Fruit fly (Drosophila melanogaster) whole organism, embryonic: ENCODE data around the gene CIA30.

Source experiments
- CG10366 ChIP-seq: fragments of 200-800 bp; sonication (Bioruptor generic); IDR thresholded peaks from 2 replicates; pipeline ENCODE4 v1.3.6; 2022; ENCODE audit warnings: missing biosample characterization, missing genetic modification characterization
- CG11504 ChIP-seq: fragments of 200-800 bp; sonication (Bioruptor generic); optimal IDR thresholded peaks from 3 replicates; lab custom pipeline; 2019; ENCODE audit warnings: missing biosample characterization, mild to moderate bottlenecking, missing genetic modification characterization, moderate library complexity
- CG12219 ChIP-seq: fragments of 200-800 bp; sonication (Bioruptor generic); optimal IDR thresholded peaks from 3 replicates; lab custom pipeline; 2018; ENCODE audit warnings: missing biosample characterization, mild to moderate bottlenecking, missing genetic modification characterization
- CG15479 ChIP-seq: fragments of 200-800 bp; sonication (Bioruptor generic); optimal IDR thresholded peaks from 3 replicates; lab custom pipeline; 2019; ENCODE audit warnings: missing biosample characterization, mild to moderate bottlenecking, missing genetic modification characterization, moderate library complexity
- CG1792 ChIP-seq: fragments of 200-800 bp; sonication (Bioruptor generic); optimal IDR thresholded peaks from 2 replicates; lab custom pipeline; 2016; ENCODE audit warnings: missing biosample characterization, missing genetic modification characterization
- CG18599 ChIP-seq: fragments of 200-800 bp; sonication (Bioruptor generic); optimal IDR thresholded peaks from 3 replicates; lab custom pipeline; 2017; ENCODE audit warnings: missing biosample characterization, missing genetic modification characterization, mild to moderate bottlenecking, moderate library complexity, missing genetic modification reagents
- CG2678 ChIP-seq: fragments of 200-800 bp; sonication (Bioruptor generic); optimal IDR thresholded peaks from 3 replicates; lab custom pipeline; 2019; ENCODE audit warnings: missing biosample characterization, mild to moderate bottlenecking, missing genetic modification characterization, moderate library complexity
- CG2712 ChIP-seq: fragments of 200-800 bp; optimal IDR thresholded peaks from 3 replicates; lab custom pipeline; 2019; ENCODE audit warnings: missing biosample characterization, mild to moderate bottlenecking, missing genetic modification characterization, moderate library complexity
- CG2875 ChIP-seq: fragments of 200-800 bp; sonication (Bioruptor generic); optimal IDR thresholded peaks from 2 replicates; lab custom pipeline; 2017; ENCODE audit warnings: missing biosample characterization, mild to moderate bottlenecking, missing genetic modification characterization, missing genetic modification reagents
- CG32532 ChIP-seq: fragments of 200-800 bp; sonication (Bioruptor generic); IDR thresholded peaks from 2 replicates; pipeline ENCODE4 v1.3.6; 2022; ENCODE audit warnings: missing biosample characterization, missing genetic modification characterization
- CG3281 ChIP-seq: fragments of 200-800 bp; sonication (Bioruptor generic); optimal IDR thresholded peaks from 3 replicates; lab custom pipeline; 2017; ENCODE audit warnings: missing biosample characterization, mild to moderate bottlenecking, missing genetic modification characterization
- CG7839 ChIP-seq: fragments of 200-800 bp; sonication (Bioruptor generic); optimal IDR thresholded peaks from 3 replicates; lab custom pipeline; 2018; ENCODE audit warnings: missing biosample characterization, mild to moderate bottlenecking, missing genetic modification characterization, moderate library complexity
- CG8089 ChIP-seq: fragments of 200-800 bp; sonication (Bioruptor generic); optimal IDR thresholded peaks from 3 replicates; lab custom pipeline; 2016; ENCODE audit warnings: missing biosample characterization, missing genetic modification characterization
- CG8290 ChIP-seq, 3 experiments: fragments of 200-800 bp; sonication (Bioruptor generic); optimal IDR thresholded peaks; 2 replicates each; lab custom pipeline; 2016 to 2019; ENCODE audit warnings: missing biosample characterization in 3 of 3, missing genetic modification characterization in 3 of 3, mild to moderate bottlenecking in 2 of 3, moderate library complexity in 1 of 3
- CG9932 ChIP-seq: fragments of 200-800 bp; sonication (Bioruptor generic); IDR thresholded peaks from 2 replicates; pipeline ENCODE4 v1.3.6; 2022; ENCODE audit warnings: missing biosample characterization, missing genetic modification characterization
- ERR ChIP-seq: fragments of 200-800 bp; sonication (Bioruptor generic); optimal IDR thresholded peaks from 2 replicates; lab custom pipeline; 2016; ENCODE audit warnings: missing biosample characterization, missing genetic modification characterization
- Ets97D ChIP-seq: fragments of 200-800 bp; sonication (Bioruptor generic); optimal IDR thresholded peaks from 3 replicates; lab custom pipeline; 2016; ENCODE audit warnings: missing biosample characterization, missing genetic modification characterization
- Fer1 ChIP-seq: fragments of 200-800 bp; sonication (Bioruptor generic); optimal IDR thresholded peaks from 2 replicates; lab custom pipeline; 2017; ENCODE audit warnings: missing biosample characterization, mild to moderate bottlenecking, missing genetic modification characterization
- Fer3 ChIP-seq: fragments of 200-800 bp; sonication (Bioruptor generic); optimal IDR thresholded peaks from 2 replicates; lab custom pipeline; 2018; ENCODE audit warnings: missing biosample characterization, mild to moderate bottlenecking, missing genetic modification characterization, moderate library complexity
- Hr3 ChIP-seq: fragments of 200-800 bp; sonication (Bioruptor generic); optimal IDR thresholded peaks from 3 replicates; lab custom pipeline; 2016; ENCODE audit warnings: missing biosample characterization, missing genetic modification characterization
- Hsf ChIP-seq: fragments of 200-800 bp; sonication (Bioruptor generic); optimal IDR thresholded peaks from 3 replicates; lab custom pipeline; 2016; ENCODE audit warnings: missing biosample characterization, missing genetic modification characterization
- MBD-R2 ChIP-seq: fragments of 200-800 bp; sonication (Bioruptor generic); IDR thresholded peaks from 2 replicates; pipeline ENCODE4 v1.3.6; 2022; ENCODE audit warnings: missing biosample characterization, missing genetic modification characterization
- Meics ChIP-seq: fragments of 200-800 bp; sonication (Bioruptor generic); optimal IDR thresholded peaks from 2 replicates; lab custom pipeline; 2017; ENCODE audit warnings: missing biosample characterization, mild to moderate bottlenecking, missing genetic modification characterization
- NC2α ChIP-seq: fragments of 200-800 bp; sonication (Bioruptor generic); optimal IDR thresholded peaks from 2 replicates; lab custom pipeline; 2016; ENCODE audit warnings: missing biosample characterization, missing genetic modification characterization
- NFAT ChIP-seq: fragments of 200-800 bp; sonication (Bioruptor generic); IDR thresholded peaks from 2 replicates; pipeline ENCODE4 v1.3.6; 2022; ENCODE audit warnings: missing biosample characterization, missing genetic modification characterization
- Nf-YA ChIP-seq: fragments of 200-800 bp; sonication (Bioruptor generic); IDR thresholded peaks from 2 replicates; pipeline ENCODE4 v1.3.6; 2022; ENCODE audit warnings: missing biosample characterization, missing genetic modification characterization
- Nf-YB ChIP-seq: fragments of 200-800 bp; sonication (Bioruptor generic); optimal IDR thresholded peaks from 3 replicates; lab custom pipeline; 2019; ENCODE audit warnings: missing biosample characterization, mild to moderate bottlenecking, missing genetic modification characterization, moderate library complexity
- Nf-YC ChIP-seq: fragments of 200-800 bp; optimal IDR thresholded peaks from 3 replicates; lab custom pipeline; 2019; ENCODE audit warnings: missing biosample characterization, mild to moderate bottlenecking, missing genetic modification characterization, moderate library complexity
- Rfx ChIP-seq: fragments of 200-800 bp; sonication (Bioruptor generic); IDR thresholded peaks from 2 replicates; pipeline ENCODE4 v1.3.6; 2022; ENCODE audit warnings: missing biosample characterization, missing genetic modification characterization
- Trl ChIP-seq, 3 experiments: fragments of >200 bp in 2 of 3; fragments of 200-800 bp in 1 of 3; sonication (Bioruptor generic) in 1 of 3; optimal IDR thresholded peaks; 2 replicates in 1 of 3; 3 replicates in 2 of 3; lab custom pipeline; 2016 to 2017; ENCODE audit warnings: missing biosample characterization in 1 of 3, missing genetic modification characterization in 1 of 3
- corto ChIP-seq: fragments of 200-800 bp; sonication (Bioruptor generic); optimal IDR thresholded peaks from 2 replicates; lab custom pipeline; 2016; ENCODE audit warnings: missing biosample characterization, mild to moderate bottlenecking, missing genetic modification characterization, moderate library complexity
- danr ChIP-seq: fragments of 200-800 bp; sonication (Bioruptor generic); IDR thresholded peaks from 2 replicates; pipeline ENCODE4 v1.3.6; 2022; ENCODE audit warnings: missing biosample characterization, missing genetic modification characterization
- dimm ChIP-seq: fragments of 200-800 bp; sonication (Bioruptor generic); IDR thresholded peaks from 2 replicates; pipeline ENCODE4 v1.3.6; 2022; ENCODE audit warnings: missing biosample characterization, missing genetic modification characterization
- exex ChIP-seq: fragments of 200-800 bp; sonication (Bioruptor generic); optimal IDR thresholded peaks from 4 replicates; lab custom pipeline; 2018; ENCODE audit warnings: missing biosample characterization, mild to moderate bottlenecking, missing genetic modification characterization, moderate library complexity
- fd64A ChIP-seq: fragments of 200-800 bp; sonication (Bioruptor generic); optimal IDR thresholded peaks from 3 replicates; lab custom pipeline; 2018; ENCODE audit warnings: missing biosample characterization, mild to moderate bottlenecking, missing genetic modification characterization
- gem ChIP-seq: fragments of 200-800 bp; sonication (Bioruptor generic); optimal IDR thresholded peaks from 2 replicates; lab custom pipeline; 2019; ENCODE audit warnings: missing biosample characterization, mild to moderate bottlenecking, missing genetic modification characterization, moderate library complexity
- grau ChIP-seq: fragments of 200-800 bp; optimal IDR thresholded peaks from 3 replicates; lab custom pipeline; 2019; ENCODE audit warnings: missing biosample characterization, mild to moderate bottlenecking, missing genetic modification characterization, moderate library complexity
- jing ChIP-seq: fragments of 200-800 bp; sonication (Bioruptor generic); optimal IDR thresholded peaks from 2 replicates; lab custom pipeline; 2018; ENCODE audit warnings: missing biosample characterization, mild to moderate bottlenecking, missing genetic modification characterization
- kay ChIP-seq: fragments of 200-800 bp; sonication (Bioruptor generic); optimal IDR thresholded peaks from 2 replicates; lab custom pipeline; 2016; ENCODE audit warnings: missing biosample characterization, missing genetic modification characterization
- mirr ChIP-seq: fragments of 200-800 bp; sonication (Bioruptor generic); optimal IDR thresholded peaks from 3 replicates; lab custom pipeline; 2018; ENCODE audit warnings: missing biosample characterization, mild to moderate bottlenecking, missing genetic modification characterization
- row ChIP-seq: fragments of 200-800 bp; sonication (Bioruptor generic); IDR thresholded peaks from 3 replicates; pipeline ENCODE4 v1.3.6; 2022; ENCODE audit warnings: missing biosample characterization, missing genetic modification characterization
- scrt ChIP-seq: fragments of 200-800 bp; sonication (Bioruptor generic); optimal IDR thresholded peaks from 2 replicates; lab custom pipeline; 2018; ENCODE audit warnings: missing biosample characterization, mild to moderate bottlenecking, missing genetic modification characterization, moderate library complexity
- sd ChIP-seq: fragments of 200-800 bp; sonication (Bioruptor generic); optimal IDR thresholded peaks from 3 replicates; lab custom pipeline; 2018; ENCODE audit warnings: missing biosample characterization, mild to moderate bottlenecking, missing genetic modification characterization, moderate library complexity
- seq ChIP-seq: fragments of 200-800 bp; sonication (Bioruptor generic); IDR thresholded peaks from 2 replicates; pipeline ENCODE4 v1.3.6; 2022; ENCODE audit warnings: missing biosample characterization, missing genetic modification characterization
- slbo ChIP-seq: fragments of 200-800 bp; sonication (Bioruptor generic); IDR thresholded peaks from 2 replicates; pipeline ENCODE4 v1.3.6; 2022; ENCODE audit warnings: missing biosample characterization, missing genetic modification characterization
- sug ChIP-seq: fragments of 200-800 bp; optimal IDR thresholded peaks from 2 replicates; lab custom pipeline; 2019; ENCODE audit warnings: missing biosample characterization, mild to moderate bottlenecking, missing genetic modification characterization, moderate library complexity
- tio ChIP-seq: fragments of 200-800 bp; sonication (Bioruptor generic); optimal IDR thresholded peaks from 2 replicates; lab custom pipeline; 2017; ENCODE audit warnings: missing biosample characterization, missing genetic modification characterization, inconsistent platforms

Gene CIA30

DNA sequence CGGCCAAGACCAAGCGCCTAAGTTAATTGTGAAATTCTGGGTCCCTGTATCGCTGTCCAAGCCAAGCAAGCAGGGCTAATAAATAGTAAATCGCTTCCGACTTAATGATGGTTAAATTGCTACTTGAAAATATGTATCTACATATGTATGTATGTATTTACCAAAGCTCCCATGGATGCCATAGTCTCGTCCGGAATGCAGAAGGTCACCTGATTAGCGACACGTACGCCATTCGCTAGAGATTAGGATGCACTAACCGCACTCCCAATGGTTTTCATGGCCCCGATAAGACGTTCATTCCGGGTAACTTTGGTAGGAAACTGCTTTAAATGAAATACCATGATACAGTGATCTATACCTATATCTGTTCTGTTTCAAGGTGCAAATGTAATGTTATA lies 22.0 kb downstream of the CIA30 start:
- no peak for TF ChIP-seq Fer3 (tag; lab: Kevin White, UChicago)
- no peak for TF ChIP-seq Hsf
- TF ChIP-seq sd (tag; lab: Kevin White, UChicago): peak; percentile 52
- TF ChIP-seq CG2875: no peak
- TF ChIP-seq Hr3: no peak
- no peak for TF ChIP-seq CG2712 (tag; lab: Kevin White, UChicago)
- peak; percentile 69 for TF ChIP-seq Nf-YC (tag; lab: Kevin White, UChicago)
- peak; percentile 59 for TF ChIP-seq Nf-YB (GFP tag; lab: Kevin White, UChicago)
- TF ChIP-seq tio (GFP tag; lab: Kevin White, UChicago): no peak
- TF ChIP-seq, all 482 proteins: peak for 3

DNA sequence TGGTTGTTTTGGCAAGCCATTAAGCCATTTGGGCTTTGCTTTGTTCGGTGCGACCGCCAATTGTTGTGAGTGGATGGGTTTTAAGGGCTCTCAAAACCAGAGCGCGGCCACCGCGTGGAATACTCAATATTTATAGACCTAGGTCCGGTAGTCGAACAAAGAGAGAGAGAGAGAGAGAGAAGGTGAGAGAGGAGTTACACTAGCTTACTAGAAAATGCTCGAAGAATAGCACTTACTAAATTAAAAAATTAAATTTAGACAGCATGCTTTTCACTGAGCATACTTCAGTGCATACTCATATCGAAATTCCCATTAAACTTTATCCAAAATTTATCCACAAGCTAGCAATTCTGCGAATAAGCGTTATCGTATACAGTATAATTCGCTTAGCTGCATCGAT lies 23.3 kb downstream of the CIA30 start:
- TF ChIP-seq Meics (GFP tag; lab: Kevin White, UChicago) (peak; percentile 1), CG32532 (peak; percentile 49; the same call in 1 of the 2 replicates), CG7839 (no peak), CG18599 (GFP tag; lab: Kevin White, UChicago) (no peak), gem (peak; percentile 11), NFAT (GFP tag; lab: Robert Waterston, UW) (0 out of 2 replicates have a peak, but pooled peaks have one; percentile 25), Trl (optimal IDR thresholded peaks at IDR 0.05; lab: Kevin White, UChicago) (peak; percentile 28 to 57), Trl (GFP tag; optimal IDR thresholded peaks at IDR 0.05; lab: Kevin White, UChicago) (no peak), CG2678 (tag; lab: Kevin White, UChicago) (peak; percentile 6), exex (tag; lab: Kevin White, UChicago) (no peak), Rfx (GFP tag; lab: Robert Waterston, UW) (peak; percentile 21; the same call in 1 of the 2 replicates), Nf-YA (GFP tag; lab: Robert Waterston, UW) (no peak), row (GFP tag; lab: Robert Waterston, UW) (peak; percentile 50), grau (tag; lab: Kevin White, UChicago) (peak; percentile 26), CG11504 (peak; percentile 13), CG8089 (GFP tag; lab: Kevin White, UChicago) (no peak)

DNA sequence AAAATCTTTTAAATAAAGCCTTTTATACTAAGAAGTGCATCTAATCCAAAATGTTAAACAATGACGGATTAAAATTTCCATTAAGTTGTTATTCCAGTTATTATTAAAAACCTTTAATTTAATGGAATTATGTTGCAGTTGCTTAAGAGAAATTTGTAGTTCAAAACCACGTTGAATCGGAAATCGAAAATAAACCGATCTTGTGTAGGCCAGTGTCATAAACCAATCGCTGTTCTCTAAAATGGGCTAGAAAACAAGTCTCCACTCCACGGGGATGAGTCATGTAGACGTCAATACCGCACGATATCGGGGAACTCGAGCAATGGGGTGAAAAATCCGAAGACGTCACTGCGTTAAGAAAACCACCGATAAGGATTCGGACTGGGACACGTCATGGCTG lies 24.8 kb downstream of the CIA30 start:
- TF ChIP-seq danr (GFP tag; lab: Robert Waterston, UW): no peak
- no peak for TF ChIP-seq fd64A (GFP tag; lab: Kevin White, UChicago)
- no peak for TF ChIP-seq CG12219
- no peak for TF ChIP-seq CG32532
- peak; percentile 7; the same call in 1 of the 2 replicates for TF ChIP-seq CG10366
- no peak for TF ChIP-seq mirr (GFP tag; lab: Kevin White, UChicago)
- TF ChIP-seq slbo (GFP tag; lab: Robert Waterston, UW): peak; percentile 47; the same call in 1 of the 2 replicates
- no peak for TF ChIP-seq seq (GFP tag; lab: Robert Waterston, UW)
- no peak for TF ChIP-seq jing (GFP tag; lab: Kevin White, UChicago)
- peak; percentile 55; the same call in 2 of the 3 replicates for TF ChIP-seq row (GFP tag; lab: Robert Waterston, UW)
- peak; percentile 25; the same call in 1 of the 2 replicates for TF ChIP-seq Rfx (GFP tag; lab: Robert Waterston, UW)
- no peak for TF ChIP-seq Ets97D (GFP tag; lab: Kevin White, UChicago)
- peak; percentile 40 for TF ChIP-seq kay
- TF ChIP-seq NC2α (GFP tag; lab: Kevin White, UChicago): no peak
- TF ChIP-seq CG1792: no peak
- no peak for TF ChIP-seq CG3281
- peak; percentile 16; the same call in 1 of the 2 replicates for TF ChIP-seq MBD-R2 (GFP tag; lab: Robert Waterston, UW)
- no peak for TF ChIP-seq dimm (GFP tag; lab: Robert Waterston, UW)
- TF ChIP-seq sug: no peak
- TF ChIP-seq ERR: no peak
- TF ChIP-seq CG9932: peak; percentile 45
- no peak for TF ChIP-seq CG8290 (GFP tag; optimal IDR thresholded peaks at IDR 0.05; lab: Kevin White, UChicago)
- TF ChIP-seq CG8290 (tag; optimal IDR thresholded peaks at IDR 0.05; lab: Kevin White, UChicago): no peak
- TF ChIP-seq gem: peak; percentile 26
- no peak for TF ChIP-seq scrt (GFP tag; lab: Kevin White, UChicago)
- TF ChIP-seq CG15479 (GFP tag; lab: Kevin White, UChicago): no peak
- TF ChIP-seq corto (GFP tag; lab: Kevin White, UChicago): no peak
- no peak for TF ChIP-seq Fer1
